Fruit fly (Drosophila melanogaster) whole organism, prepupa: ENCODE data around the gene SPH93.

Source experiments
- Blimp-1 ChIP-seq: fragments of 200-800 bp; sonication (Bioruptor generic); optimal IDR thresholded peaks from 3 replicates; lab custom pipeline; 2017; ENCODE audit warnings: missing biosample characterization, missing genetic modification characterization, mild to moderate bottlenecking, moderate library complexity, missing genetic modification reagents
- CG11294 ChIP-seq: fragments of 200-800 bp; sonication (Bioruptor generic); IDR thresholded peaks from 2 replicates; pipeline ENCODE4 v1.3.6; 2022; ENCODE audit warnings: missing biosample characterization, missing genetic modification characterization
- CG11762 ChIP-seq: fragments of 200-800 bp; sonication (Bioruptor generic); optimal IDR thresholded peaks from 3 replicates; lab custom pipeline; 2016; ENCODE audit warnings: missing biosample characterization, missing genetic modification characterization; ENCODE audit not compliant: insufficient read depth
- CG11902 ChIP-seq: fragments of 200-800 bp; sonication (Bioruptor generic); optimal IDR thresholded peaks from 3 replicates; lab custom pipeline; 2016; ENCODE audit warnings: missing biosample characterization, missing genetic modification characterization
- CG15336 ChIP-seq: fragments of 200-800 bp; sonication (Bioruptor generic); IDR thresholded peaks from 2 replicates; pipeline ENCODE4 v1.3.6; 2022; ENCODE audit warnings: missing biosample characterization, missing genetic modification characterization
- CG16779 ChIP-seq: fragments of 200-800 bp; sonication (Bioruptor generic); optimal IDR thresholded peaks from 3 replicates; lab custom pipeline; 2017; ENCODE audit warnings: missing biosample characterization, mild to moderate bottlenecking, missing genetic modification characterization
- CG3032 ChIP-seq: fragments of 200-800 bp; optimal IDR thresholded peaks from 2 replicates; lab custom pipeline; 2019; ENCODE audit warnings: missing biosample characterization, mild to moderate bottlenecking, missing genetic modification characterization, moderate library complexity
- CG31627 ChIP-seq: fragments of 200-800 bp; sonication (Bioruptor generic); optimal IDR thresholded peaks from 3 replicates; lab custom pipeline; 2016; ENCODE audit warnings: missing biosample characterization, missing genetic modification characterization
- CG34406 ChIP-seq: fragments of 200-800 bp; sonication (Bioruptor generic); optimal IDR thresholded peaks from 3 replicates; lab custom pipeline; 2016; ENCODE audit warnings: missing biosample characterization, missing genetic modification characterization
- CG4318 ChIP-seq: fragments of 200-800 bp; sonication (Bioruptor generic); optimal IDR thresholded peaks from 3 replicates; lab custom pipeline; 2017; ENCODE audit warnings: missing biosample characterization, mild to moderate bottlenecking, missing genetic modification characterization
- CG6163 ChIP-seq: fragments of 200-800 bp; sonication (Bioruptor generic); IDR thresholded peaks from 3 replicates; pipeline ENCODE4 v1.3.6; 2022; ENCODE audit warnings: missing biosample characterization, missing genetic modification characterization
- CG6276 ChIP-seq: fragments of 200-800 bp; sonication (Bioruptor generic); optimal IDR thresholded peaks from 2 replicates; lab custom pipeline; 2017; ENCODE audit warnings: missing biosample characterization, mild to moderate bottlenecking, missing genetic modification characterization
- CG6792 ChIP-seq: fragments of 200-800 bp; sonication (Bioruptor generic); optimal IDR thresholded peaks from 3 replicates; lab custom pipeline; 2016; ENCODE audit warnings: missing biosample characterization, missing genetic modification characterization
- CG6854 ChIP-seq: fragments of 200-800 bp; sonication (Bioruptor generic); optimal IDR thresholded peaks from 2 replicates; lab custom pipeline; 2017; ENCODE audit warnings: missing biosample characterization, mild to moderate bottlenecking, missing genetic modification characterization
- CG7368 ChIP-seq: fragments of 200-800 bp; sonication (Bioruptor generic); optimal IDR thresholded peaks from 3 replicates; lab custom pipeline; 2016; ENCODE audit warnings: missing biosample characterization, missing genetic modification characterization
- CG8319 ChIP-seq: fragments of 200-800 bp; sonication (Bioruptor generic); optimal IDR thresholded peaks from 3 replicates; lab custom pipeline; 2016; ENCODE audit warnings: missing biosample characterization, missing genetic modification characterization
- CG8632 ChIP-seq: fragments of 200-800 bp; sonication (Bioruptor generic); optimal IDR thresholded peaks from 3 replicates; lab custom pipeline; 2016; ENCODE audit warnings: missing biosample characterization, missing genetic modification characterization
- CG9139 ChIP-seq: fragments of 200-800 bp; sonication (Bioruptor generic); optimal IDR thresholded peaks from 3 replicates; lab custom pipeline; 2017; ENCODE audit warnings: missing biosample characterization, mild to moderate bottlenecking, missing genetic modification characterization
- Eip75B ChIP-seq: fragments of 200-800 bp; sonication (Bioruptor generic); optimal IDR thresholded peaks from 3 replicates; lab custom pipeline; 2016; ENCODE audit warnings: missing biosample characterization, missing genetic modification characterization
- Eip78C ChIP-seq: fragments of 200-800 bp; sonication (Bioruptor generic); peaks from one replicate; lab custom pipeline; 2016; ENCODE audit warnings: missing biosample characterization, missing genetic modification characterization
- Eip93F ChIP-seq: fragments of 200-800 bp; sonication (Bioruptor generic); optimal IDR thresholded peaks from 2 replicates; lab custom pipeline; 2016; ENCODE audit warnings: missing biosample characterization, mild to moderate bottlenecking, missing genetic modification characterization
- Ets96B ChIP-seq: fragments of 200-800 bp; optimal IDR thresholded peaks from 2 replicates; lab custom pipeline; 2019; ENCODE audit warnings: missing biosample characterization, mild to moderate bottlenecking, missing genetic modification characterization, moderate library complexity
- Gug ChIP-seq: fragments of 200-800 bp; sonication (Bioruptor generic); IDR thresholded peaks from 2 replicates; pipeline ENCODE4 v1.3.6; 2022; ENCODE audit warnings: missing biosample characterization, missing genetic modification characterization
- Hr38 ChIP-seq: sonication (Bioruptor generic); optimal IDR thresholded peaks from 2 replicates; lab custom pipeline; 2016; ENCODE audit warnings: missing biosample characterization, missing genetic modification characterization
- Hr39 ChIP-seq: fragments of 200-800 bp; sonication (Bioruptor generic); optimal IDR thresholded peaks from 2 replicates; lab custom pipeline; 2016; ENCODE audit warnings: missing biosample characterization, missing genetic modification characterization
- Hr4 ChIP-seq: fragments of 200-800 bp; sonication (Bioruptor generic); optimal IDR thresholded peaks from 3 replicates; lab custom pipeline; 2016; ENCODE audit warnings: missing biosample characterization, missing genetic modification characterization
- Met ChIP-seq: fragments of 200-800 bp; sonication (Bioruptor generic); optimal IDR thresholded peaks from 3 replicates; lab custom pipeline; 2016; ENCODE audit warnings: missing biosample characterization, missing genetic modification characterization
- OdsH ChIP-seq: fragments of 200-800 bp; sonication (Bioruptor generic); optimal IDR thresholded peaks from 3 replicates; lab custom pipeline; 2016; ENCODE audit warnings: missing biosample characterization, missing genetic modification characterization
- Smox ChIP-seq: fragments of 200-800 bp; sonication (Bioruptor generic); optimal IDR thresholded peaks from 3 replicates; lab custom pipeline; 2016; ENCODE audit warnings: missing biosample characterization, missing genetic modification characterization
- Sox102F ChIP-seq: fragments of 200-800 bp; sonication (Bioruptor generic); optimal IDR thresholded peaks from 2 replicates; lab custom pipeline; 2016; ENCODE audit warnings: missing biosample characterization, mild to moderate bottlenecking, missing genetic modification characterization
- Sox14 ChIP-seq: fragments of 200-800 bp; sonication (Bioruptor generic); optimal IDR thresholded peaks from 3 replicates; lab custom pipeline; 2016; ENCODE audit warnings: missing biosample characterization, missing genetic modification characterization
- cyc ChIP-seq: fragments of 200-800 bp; sonication (Bioruptor generic); optimal IDR thresholded peaks from 3 replicates; lab custom pipeline; 2016; ENCODE audit warnings: missing biosample characterization, missing genetic modification characterization
- dac ChIP-seq: fragments of 200-800 bp; sonication (Bioruptor generic); optimal IDR thresholded peaks from 2 replicates; lab custom pipeline; 2017; ENCODE audit warnings: missing biosample characterization, mild to moderate bottlenecking, missing genetic modification characterization
- dsx ChIP-seq: fragments of 200-800 bp; optimal IDR thresholded peaks from 3 replicates; lab custom pipeline; 2019; ENCODE audit warnings: missing biosample characterization, mild to moderate bottlenecking, missing genetic modification characterization, moderate library complexity; ENCODE audit not compliant: poor library complexity, severe bottlenecking
- eg ChIP-seq: fragments of 200-800 bp; sonication (Bioruptor generic); IDR thresholded peaks from 3 replicates; pipeline ENCODE4 v1.3.6; 2022; ENCODE audit warnings: missing biosample characterization, missing genetic modification characterization
- esn ChIP-seq: fragments of 200-800 bp; sonication (Bioruptor generic); optimal IDR thresholded peaks from 2 replicates; lab custom pipeline; 2016; ENCODE audit warnings: missing biosample characterization, mild to moderate bottlenecking, missing genetic modification characterization, moderate library complexity
- fd59A ChIP-seq: fragments of 200-800 bp; sonication (Bioruptor generic); optimal IDR thresholded peaks from 2 replicates; lab custom pipeline; 2017; ENCODE audit warnings: missing biosample characterization, mild to moderate bottlenecking, missing genetic modification characterization, missing genetic modification reagents
- fd85E ChIP-seq: fragments of 200-800 bp; sonication (Bioruptor generic); optimal IDR thresholded peaks from 3 replicates; lab custom pipeline; 2016; ENCODE audit warnings: missing biosample characterization, missing genetic modification characterization
- lz ChIP-seq: fragments of 200-800 bp; sonication (Bioruptor generic); optimal IDR thresholded peaks from 3 replicates; lab custom pipeline; 2016; ENCODE audit warnings: missing biosample characterization, missing genetic modification characterization
- net ChIP-seq: fragments of 200-800 bp; sonication (Bioruptor generic); optimal IDR thresholded peaks from 3 replicates; lab custom pipeline; 2016; ENCODE audit warnings: missing biosample characterization, missing genetic modification characterization
- pdm3 ChIP-seq: fragments of 200-800 bp; sonication (Bioruptor generic); optimal IDR thresholded peaks from 3 replicates; lab custom pipeline; 2016; ENCODE audit warnings: missing biosample characterization, missing genetic modification characterization
- salr ChIP-seq, 2 experiments: fragments of 200-800 bp; sonication (Bioruptor generic); optimal IDR thresholded peaks; 3 replicates each; lab custom pipeline; 2016 to 2018; ENCODE audit warnings: missing biosample characterization in 2 of 2, missing genetic modification characterization in 2 of 2, mild to moderate bottlenecking in 1 of 2
- spab ChIP-seq: fragments of 200-800 bp; sonication (Bioruptor generic); optimal IDR thresholded peaks from 2 replicates; lab custom pipeline; 2017; ENCODE audit warnings: missing biosample characterization, mild to moderate bottlenecking, missing genetic modification characterization, missing genetic modification reagents
- ss ChIP-seq, 2 experiments: fragments of 200-800 bp; sonication (Bioruptor generic); optimal IDR thresholded peaks; 2 replicates in 1 of 2; 3 replicates in 1 of 2; lab custom pipeline; 2017 to 2018; ENCODE audit warnings: mild to moderate bottlenecking in 2 of 2, missing biosample characterization in 2 of 2, missing genetic modification characterization in 2 of 2, moderate library complexity in 1 of 2
- svp ChIP-seq: fragments of 200-800 bp; sonication (Bioruptor generic); peaks from one replicate; lab custom pipeline; 2016; ENCODE audit warnings: missing biosample characterization, missing genetic modification characterization
- topi ChIP-seq: fragments of 200-800 bp; sonication (Bioruptor generic); optimal IDR thresholded peaks from 3 replicates; lab custom pipeline; 2016; ENCODE audit warnings: missing biosample characterization, missing genetic modification characterization
- vri ChIP-seq: fragments of 200-800 bp; sonication (Bioruptor generic); optimal IDR thresholded peaks from 3 replicates; lab custom pipeline; 2016; ENCODE audit warnings: missing biosample characterization, mild to moderate bottlenecking, missing genetic modification characterization

SPH93 gene

DNA sequence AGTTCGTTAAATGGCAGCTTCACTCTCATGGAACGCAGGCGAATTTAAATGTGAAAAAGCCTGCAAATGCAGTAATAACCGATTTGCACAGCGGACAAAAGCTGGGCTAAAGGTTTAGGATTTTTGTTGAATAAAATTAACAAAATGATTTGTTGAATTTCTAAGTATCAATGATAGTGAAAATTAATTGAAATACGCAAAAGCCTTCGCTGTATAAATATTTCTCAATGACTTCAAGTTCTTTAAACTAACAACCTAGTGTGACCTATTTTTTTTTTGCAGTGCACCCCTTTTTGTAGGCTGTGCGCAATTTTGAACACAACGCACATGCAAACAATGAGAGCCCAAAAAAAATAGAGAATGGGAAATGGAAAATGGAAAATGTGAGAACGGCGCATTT is 11.2 kb upstream of the SPH93 start (continued):
- TF ChIP-seq CG9139 (GFP tag; lab: Kevin White, UChicago) (no peak), Sox102F (GFP tag; lab: Kevin White, UChicago) (no peak), CG6854 (GFP tag; lab: Kevin White, UChicago) (no peak), dsx (GFP tag; lab: Kevin White, UChicago) (no peak), svp (GFP tag; lab: Kevin White, UChicago) (no peak), CG7368 (GFP tag; lab: Kevin White, UChicago) (no peak), cyc (GFP tag; lab: Kevin White, UChicago) (no peak), Eip78C (GFP tag; lab: Kevin White, UChicago) (peak; percentile 84), CG15336 (GFP tag; lab: Robert Waterston, UW) (peak; percentile 75), fd85E (no peak), Smox (GFP tag; lab: Kevin White, UChicago) (no peak), lz (GFP tag; lab: Kevin White, UChicago) (peak; percentile 7), Hr4 (GFP tag; lab: Kevin White, UChicago) (peak; percentile 58), CG8319 (no peak), eg (GFP tag; lab: Robert Waterston, UW) (peak; percentile 58), CG11762 (GFP tag; lab: Kevin White, UChicago) (no peak), Sox14 (GFP tag; lab: Kevin White, UChicago) (peak; percentile 46), CG3032 (tag; lab: Kevin White, UChicago) (no peak), CG6163 (GFP tag; lab: Robert Waterston, UW) (peak; percentile 42; the same call in 1 of the 3 replicates), OdsH (GFP tag; lab: Kevin White, UChicago) (peak; percentile 46), CG4318 (GFP tag; lab: Kevin White, UChicago) (no peak), Eip93F (GFP tag; lab: Kevin White, UChicago) (no peak), CG31627 (GFP tag; lab: Kevin White, UChicago) (peak; percentile 17), pdm3 (GFP tag; lab: Kevin White, UChicago) (peak; percentile 49), Hr38 (GFP tag; lab: Kevin White, UChicago) (no peak), spab (GFP tag; lab: Kevin White, UChicago) (no peak), CG34406 (GFP tag; lab: Kevin White, UChicago) (no peak), fd59A (no peak), dac (GFP tag; lab: Kevin White, UChicago) (no peak), CG11902 (GFP tag; lab: Kevin White, UChicago) (no peak)
- TF ChIP-seq, all 60 proteins: peak for 25

DNA sequence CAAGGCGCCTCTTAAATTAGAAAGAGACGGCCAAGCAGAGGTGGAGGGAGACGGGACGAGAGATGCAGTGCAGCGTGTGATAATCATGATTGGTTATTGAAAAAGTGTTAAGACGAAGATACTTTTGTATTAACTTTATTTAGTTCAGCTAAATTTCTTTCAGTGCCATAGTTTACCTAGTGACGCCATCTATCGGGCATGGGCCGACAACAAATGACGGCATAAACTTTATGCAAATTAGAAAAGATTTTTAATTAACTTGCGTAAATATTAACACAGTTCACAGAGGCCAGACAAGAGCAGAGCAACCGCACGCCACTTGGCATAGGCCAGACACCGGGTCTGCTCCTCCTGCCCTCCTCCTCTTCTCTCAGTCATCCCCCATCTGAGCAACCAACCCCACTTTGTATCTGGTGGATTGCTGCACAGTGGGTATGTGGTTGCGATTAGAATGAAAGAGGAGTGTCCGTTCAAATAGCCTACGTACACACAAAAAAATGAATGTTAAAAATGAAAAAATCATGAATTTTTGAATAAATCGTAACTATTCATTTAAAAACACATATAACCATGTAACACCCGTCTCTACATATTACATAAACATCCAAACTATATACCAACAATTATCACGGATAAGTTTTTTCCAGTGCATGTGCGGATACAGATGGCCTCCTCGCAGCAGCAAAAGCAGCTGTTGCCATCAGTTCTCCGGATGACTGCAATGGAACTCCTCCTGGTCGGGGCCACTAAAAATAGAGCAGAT is 10.4 kb upstream of the SPH93 start:
- no peak for TF ChIP-seq vri
- peak; percentile 82 for TF ChIP-seq Gug (GFP tag; lab: Robert Waterston, UW)
- peak; percentile 69 for TF ChIP-seq CG8632 (GFP tag; lab: Kevin White, UChicago)
- TF ChIP-seq CG6854 (GFP tag; lab: Kevin White, UChicago) = no peak
- TF ChIP-seq Eip78C (GFP tag; lab: Kevin White, UChicago) = peak; percentile 94
- peak; percentile 90 for TF ChIP-seq Hr4 (GFP tag; lab: Kevin White, UChicago)
- no peak for TF ChIP-seq ss (GFP tag; optimal IDR thresholded peaks at IDR 0.05; lab: Kevin White, UChicago)
- peak; percentile 49 for TF ChIP-seq CG31627 (GFP tag; lab: Kevin White, UChicago)
- peak; percentile 47 to 75 for TF ChIP-seq salr (GFP tag; optimal IDR thresholded peaks at IDR 0.05; lab: Kevin White, UChicago)
- peak; percentile 54 for TF ChIP-seq lz (GFP tag; lab: Kevin White, UChicago)
- TF ChIP-seq Blimp-1 = no peak
- peak; percentile 55 for TF ChIP-seq cyc (GFP tag; lab: Kevin White, UChicago)
- peak; percentile 54 for TF ChIP-seq CG16779 (tag; lab: Kevin White, UChicago)
- TF ChIP-seq CG11762 (GFP tag; lab: Kevin White, UChicago) = peak; percentile 59
- TF ChIP-seq CG6276 (GFP tag; lab: Kevin White, UChicago) = peak; percentile 81
- TF ChIP-seq Ets96B = peak; percentile 84
- peak; percentile 91 for TF ChIP-seq net (GFP tag; lab: Kevin White, UChicago)
- TF ChIP-seq esn (GFP tag; lab: Kevin White, UChicago) = peak; percentile 61
- peak; percentile 80 for TF ChIP-seq CG4318 (GFP tag; lab: Kevin White, UChicago)
- TF ChIP-seq Hr39 = peak; percentile 53
- TF ChIP-seq topi = peak; percentile 50
- TF ChIP-seq CG6792 = peak; percentile 71
- peak; percentile 45 for TF ChIP-seq CG11902 (GFP tag; lab: Kevin White, UChicago)
- TF ChIP-seq Sox14 (GFP tag; lab: Kevin White, UChicago) = peak; percentile 80
- TF ChIP-seq OdsH (GFP tag; lab: Kevin White, UChicago) = peak; percentile 76
- peak; percentile 47 for TF ChIP-seq CG34406 (GFP tag; lab: Kevin White, UChicago)
- peak; percentile 57 for TF ChIP-seq Met (GFP tag; lab: Kevin White, UChicago)
- TF ChIP-seq CG11294 (GFP tag; lab: Robert Waterston, UW) = peak; percentile 79
- peak; percentile 79 for TF ChIP-seq Eip75B (GFP tag; lab: Kevin White, UChicago)
- no peak for TF ChIP-seq Smox (GFP tag; lab: Kevin White, UChicago)
